Worm (Caenorhabditis elegans) whole organism, early embryonic: ENCODE results near the gene F56C9.8.

Experiments
- B0310.2 ChIP-seq: sonication (generic microtip); optimal IDR thresholded peaks from 2 replicates; lab custom pipeline; 2016; ENCODE audit warnings: mild to moderate bottlenecking, missing genetic modification characterization, missing compliant biosample characterization
- F13C5.2 ChIP-seq: sonication (generic microtip); optimal IDR thresholded peaks from 2 replicates; lab custom pipeline; 2017; ENCODE audit warnings: mild to moderate bottlenecking, missing genetic modification characterization, inconsistent platforms, missing compliant biosample characterization
- aly-1 ChIP-seq: sonication (generic microtip); optimal IDR thresholded peaks from 2 replicates; lab custom pipeline; 2016; ENCODE audit warnings: missing genetic modification characterization, missing compliant biosample characterization
- ama-1 ChIP-seq: fragments of 150-350 bp; optimal IDR thresholded peaks from 2 replicates; lab custom pipeline; 2014
- ceh-13 ChIP-seq: fragments of 200-800 bp; sonication (Bioruptor generic); optimal IDR thresholded peaks from 2 replicates; lab custom pipeline; 2018; ENCODE audit warnings: mild to moderate bottlenecking, missing genetic modification characterization, missing compliant biosample characterization
- ceh-36 ChIP-seq: sonication (generic microtip); optimal IDR thresholded peaks from 2 replicates; lab custom pipeline; 2016; ENCODE audit warnings: missing genetic modification characterization, inconsistent platforms, missing compliant biosample characterization
- ets-7 ChIP-seq: sonication (generic microtip); optimal IDR thresholded peaks from 2 replicates; lab custom pipeline; 2016; ENCODE audit warnings: missing genotype, missing genetic modification characterization, missing compliant biosample characterization
- flt-1 ChIP-seq: fragments of 200-800 bp; sonication (Bioruptor generic); IDR thresholded peaks from 2 replicates; pipeline ENCODE4 v1.3.6; 2022; ENCODE audit warnings: missing genetic modification characterization, missing compliant biosample characterization
- hmbx-1 ChIP-seq: sonication (generic microtip); optimal IDR thresholded peaks from 2 replicates; lab custom pipeline; 2016; ENCODE audit warnings: mild to moderate bottlenecking, missing genetic modification characterization, missing compliant biosample characterization
- hmg-4 ChIP-seq: fragments of 200-800 bp; sonication (Bioruptor generic); optimal IDR thresholded peaks from 2 replicates; lab custom pipeline; 2018; ENCODE audit warnings: mild to moderate bottlenecking, missing genetic modification characterization, missing compliant biosample characterization
- hnd-1 ChIP-seq: sonication (generic microtip); optimal IDR thresholded peaks from 2 replicates; lab custom pipeline; 2016; ENCODE audit warnings: missing genetic modification characterization, missing compliant biosample characterization
- pes-1 ChIP-seq: fragments of 200-800 bp; sonication (Bioruptor generic); IDR thresholded peaks from 2 replicates; pipeline ENCODE4 v1.3.6; 2022; ENCODE audit warnings: missing genetic modification reagents, missing genetic modification characterization, missing compliant biosample characterization
- scrt-1 ChIP-seq: fragments of 200-800 bp; sonication (Bioruptor generic); IDR thresholded peaks from 2 replicates; pipeline ENCODE4 v1.3.6; 2022; ENCODE audit warnings: missing genetic modification characterization, missing compliant biosample characterization
- sea-1 ChIP-seq: fragments of 200-800 bp; sonication (Bioruptor generic); conservative IDR thresholded peaks from 2 replicates; pipeline ENCODE4 v1.3.6; 2022; ENCODE audit warnings: missing genetic modification characterization, missing compliant biosample characterization
- tbx-11 ChIP-seq: fragments of 200-800 bp; sonication (Bioruptor generic); IDR thresholded peaks from 2 replicates; pipeline ENCODE4 v1.3.6; 2022; ENCODE audit warnings: missing genetic modification characterization, missing compliant biosample characterization
- tbx-37 ChIP-seq: fragments of 200-800 bp; sonication (Bioruptor generic); conservative IDR thresholded peaks from 2 replicates; pipeline ENCODE4 v1.3.6; 2022; ENCODE audit warnings: missing genetic modification reagents, missing genetic modification characterization, missing compliant biosample characterization
- tra-4 ChIP-seq: sonication (generic microtip); optimal IDR thresholded peaks from 2 replicates; lab custom pipeline; 2017; ENCODE audit warnings: missing genetic modification characterization, missing compliant biosample characterization

Gene F56C9.8

ce11 chrIII:7300169-7300568 is 19.1 kb downstream of the F56C9.8 start:
- TF ChIP-seq ceh-36 (no peak), B0310.2 (tag; lab: Kevin White, UChicago) (no peak), pes-1 (GFP tag; lab: Robert Waterston, UW) (no peak), ets-7 (tag; lab: Kevin White, UChicago) (no peak), F13C5.2 (tag; lab: Kevin White, UChicago) (no peak), flt-1 (no peak), ama-1 (lab: Kevin White, UChicago) (no peak), hnd-1 (tag; lab: Kevin White, UChicago) (no peak), scrt-1 (GFP tag; lab: Robert Waterston, UW) (no peak), sea-1 (GFP tag; lab: Robert Waterston, UW) (no peak), tbx-11 (no peak), tbx-37 (GFP tag; lab: Robert Waterston, UW) (no peak)

ce11 chrIII:7299466-7299865 is 19.8 kb downstream of the F56C9.8 start, which contains the start of the genes B0361.14 and B0361.9:
Gene B0361.14 (minus strand): TSS chrIII:7299531.
Gene B0361.9 (minus strand): TSS chrIII:7299631.
- TF ChIP-seq ceh-13 (GFP tag; lab: Kevin White, UChicago) (no peak), tbx-11 (no peak), F13C5.2 (tag; lab: Kevin White, UChicago) (no peak), flt-1 (no peak), tra-4 (tag; lab: Kevin White, UChicago) (no peak), ceh-36 (no peak), scrt-1 (GFP tag; lab: Robert Waterston, UW) (no peak), ets-7 (tag; lab: Kevin White, UChicago) (no peak), hmg-4 (GFP tag; lab: Kevin White, UChicago) (no peak), sea-1 (GFP tag; lab: Robert Waterston, UW) (no peak), pes-1 (GFP tag; lab: Robert Waterston, UW) (no peak), tbx-37 (GFP tag; lab: Robert Waterston, UW) (no peak), aly-1 (tag; lab: Kevin White, UChicago) (no peak), ama-1 (lab: Kevin White, UChicago) (no peak), hnd-1 (tag; lab: Kevin White, UChicago) (no peak), hmbx-1 (tag; lab: Kevin White, UChicago) (no peak)

DNA sequence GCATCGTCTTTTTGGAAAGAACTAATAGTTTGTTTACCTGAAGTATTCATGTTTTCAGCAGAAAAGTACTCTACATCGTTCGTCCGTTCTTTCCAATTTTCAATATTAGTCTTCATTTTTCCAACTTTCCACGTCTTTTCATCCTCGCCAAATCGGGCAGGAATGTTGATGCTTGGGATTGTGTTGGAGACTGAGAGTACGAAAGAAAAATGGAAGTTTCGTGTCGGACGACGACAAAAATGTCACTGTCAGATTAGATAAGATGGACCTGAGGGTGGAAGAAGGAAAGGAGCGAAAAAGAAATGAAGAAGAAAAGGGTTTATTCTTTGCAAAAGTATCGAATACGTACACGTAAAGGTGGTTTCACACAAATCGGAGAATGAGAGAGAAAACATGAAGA is 21.3 kb downstream of the F56C9.8 start:
- no peak for TF ChIP-seq tra-4 (tag; lab: Kevin White, UChicago)
- no peak for TF ChIP-seq scrt-1 (GFP tag; lab: Robert Waterston, UW)
- TF ChIP-seq ceh-36 = no peak
- no peak for TF ChIP-seq ama-1 (lab: Kevin White, UChicago)
- no peak for TF ChIP-seq ets-7 (tag; lab: Kevin White, UChicago)
- no peak for TF ChIP-seq tbx-11

ce11 chrIII:7297045-7297680 is 22.1 kb downstream of the F56C9.8 start:
- TF ChIP-seq ama-1 (lab: Kevin White, UChicago) = no peak
- TF ChIP-seq flt-1 = no peak
- TF ChIP-seq ceh-36 = no peak
- no peak for TF ChIP-seq tbx-37 (GFP tag; lab: Robert Waterston, UW)
- TF ChIP-seq B0310.2 (tag; lab: Kevin White, UChicago) = no peak
- no peak for TF ChIP-seq scrt-1 (GFP tag; lab: Robert Waterston, UW)
- TF ChIP-seq tbx-11 = no peak
- TF ChIP-seq ceh-13 (GFP tag; lab: Kevin White, UChicago) = no peak
- no peak for TF ChIP-seq hnd-1 (tag; lab: Kevin White, UChicago)
- TF ChIP-seq ets-7 (tag; lab: Kevin White, UChicago) = no peak
- TF ChIP-seq F13C5.2 (tag; lab: Kevin White, UChicago) = no peak
- TF ChIP-seq sea-1 (GFP tag; lab: Robert Waterston, UW) = no peak
- TF ChIP-seq aly-1 (tag; lab: Kevin White, UChicago) = no peak
- no peak for TF ChIP-seq pes-1 (GFP tag; lab: Robert Waterston, UW)
- TF ChIP-seq tra-4 (tag; lab: Kevin White, UChicago) = no peak
- TF ChIP-seq hmg-4 (GFP tag; lab: Kevin White, UChicago) = no peak

- TF ChIP-seq ets-7 (tag; lab: Kevin White, UChicago) (no peak), hnd-1 (tag; lab: Kevin White, UChicago) (no peak), flt-1 (no peak), tbx-37 (GFP tag; lab: Robert Waterston, UW) (no peak), tra-4 (tag; lab: Kevin White, UChicago) (no peak), pes-1 (GFP tag; lab: Robert Waterston, UW) (no peak), hmbx-1 (tag; lab: Kevin White, UChicago) (no peak), B0310.2 (tag; lab: Kevin White, UChicago) (no peak), ama-1 (lab: Kevin White, UChicago) (no peak)
These were observed 23.1 kb downstream of the F56C9.8 start for ce11 chrIII:7296092-7296668.

DNA sequence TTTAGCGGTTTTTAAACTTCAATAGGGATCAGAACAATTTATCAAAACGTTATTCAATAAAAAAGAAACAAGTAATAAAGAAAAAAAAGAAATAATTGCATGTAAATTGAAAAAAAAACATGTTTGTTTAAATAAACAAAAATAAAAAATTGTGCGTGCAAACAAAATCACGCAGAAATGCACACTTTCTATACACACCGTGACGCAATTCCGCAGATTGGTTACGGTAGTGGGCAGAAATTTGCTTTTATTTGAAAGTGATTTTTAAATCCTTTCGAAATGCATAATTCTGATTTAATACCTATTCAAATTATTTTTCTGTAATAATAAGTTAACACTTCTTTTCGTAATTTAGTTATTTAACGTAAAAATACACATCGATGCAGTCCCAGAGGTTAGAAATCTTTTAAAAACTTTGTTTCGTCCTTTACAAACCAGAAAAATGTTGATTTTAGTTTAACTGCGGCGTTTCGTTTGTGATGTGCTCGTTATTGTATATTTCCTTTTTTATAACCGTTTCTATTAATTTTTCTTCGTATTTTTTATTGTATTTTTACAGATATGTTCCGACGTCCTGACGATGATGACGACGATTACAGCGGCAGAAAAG is 26.1 kb downstream of the F56C9.8 start, which contains the start of gene cwf-19L2:
cwf-19L2 (plus strand) TSS at position 560 of the 610 bp plus-strand sequence.
- TF ChIP-seq aly-1 (tag; lab: Kevin White, UChicago) (no peak), ama-1 (lab: Kevin White, UChicago) (no peak), B0310.2 (tag; lab: Kevin White, UChicago) (no peak), hmbx-1 (tag; lab: Kevin White, UChicago) (no peak), ceh-36 (no peak), pes-1 (GFP tag; lab: Robert Waterston, UW) (no peak), tra-4 (tag; lab: Kevin White, UChicago) (no peak), scrt-1 (GFP tag; lab: Robert Waterston, UW) (no peak), ets-7 (tag; lab: Kevin White, UChicago) (no peak), tbx-11 (no peak), hmg-4 (GFP tag; lab: Kevin White, UChicago) (no peak), F13C5.2 (tag; lab: Kevin White, UChicago) (no peak)
